Fruit fly (Drosophila melanogaster): ENCODE data around the gene PCNA2.

PCNA2 gene

DNA sequence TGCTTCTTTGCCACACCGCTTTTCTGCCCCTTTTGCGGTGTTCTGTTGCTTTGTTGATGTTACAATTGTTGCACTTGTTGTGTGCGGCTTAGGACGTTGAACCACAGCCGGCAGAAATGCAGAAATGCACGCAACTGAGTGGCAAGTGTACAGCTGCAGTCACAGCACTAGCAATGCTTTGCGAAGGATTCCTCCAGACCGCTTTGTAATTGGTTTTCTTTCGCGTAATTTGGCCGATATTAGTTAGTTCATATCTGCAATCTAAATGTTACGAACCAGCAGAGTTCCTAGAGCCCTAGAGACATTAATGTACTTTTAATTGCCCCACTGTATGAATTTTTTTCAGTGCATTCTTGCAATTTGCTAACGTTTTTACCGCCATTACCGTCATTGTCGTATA lies 9.4 kb downstream of the PCNA2 start (continued):
- TF ChIP-seq esn (GFP tag; optimal IDR thresholded peaks at IDR 0.05) = peak; percentile 30
- peak; percentile 42; the same call in 1 of the 2 replicates for TF ChIP-seq CG15336 (GFP tag; IDR thresholded peaks at IDR 0.05)
- peak; percentile 27 for TF ChIP-seq dac (GFP tag; optimal IDR thresholded peaks at IDR 0.05)
- TF ChIP-seq Sox102F (GFP tag; optimal IDR thresholded peaks at IDR 0.05) = peak; percentile 24
- no peak for TF ChIP-seq Lpt (GFP tag; optimal IDR thresholded peaks at IDR 0.05)
- TF ChIP-seq CG7368 (GFP tag; optimal IDR thresholded peaks at IDR 0.05) = peak; percentile 26
- TF ChIP-seq CG8119 (GFP tag; IDR thresholded peaks at IDR 0.05) = 0 out of 3 replicates have a peak, but pooled peaks have one; percentile 55
- no peak for TF ChIP-seq fkh (GFP tag; optimal IDR thresholded peaks at IDR 0.05)
- TF ChIP-seq CG10631 (GFP tag; optimal IDR thresholded peaks at IDR 0.05) = peak; percentile 59
- peak; percentile 68 for TF ChIP-seq Ets96B (tag; optimal IDR thresholded peaks at IDR 0.05)
- TF ChIP-seq Blimp-1 (GFP tag; optimal IDR thresholded peaks at IDR 0.05) = no peak
- TF ChIP-seq fd85E (GFP tag; optimal IDR thresholded peaks at IDR 0.05) = no peak
- TF ChIP-seq Sox15 (GFP tag; optimal IDR thresholded peaks at IDR 0.05) = no peak
- TF ChIP-seq CG10669 (GFP tag; optimal IDR thresholded peaks at IDR 0.05) = peak; percentile 70
- peak; percentile 55 for TF ChIP-seq CG3032 (tag; optimal IDR thresholded peaks at IDR 0.05)
- TF ChIP-seq cyc (GFP tag; optimal IDR thresholded peaks at IDR 0.05) = peak; percentile 31
- peak; percentile 48 for TF ChIP-seq CG4318 (GFP tag; optimal IDR thresholded peaks at IDR 0.05)
- TF ChIP-seq Eip78C (GFP tag) = peak; percentile 89
- TF ChIP-seq CG16779 (tag; optimal IDR thresholded peaks at IDR 0.05) = peak; percentile 3
- peak; percentile 8 for TF ChIP-seq lz (GFP tag; optimal IDR thresholded peaks at IDR 0.05)
- peak; percentile 60 for TF ChIP-seq net (GFP tag; optimal IDR thresholded peaks at IDR 0.05)
- TF ChIP-seq achi (GFP tag; optimal IDR thresholded peaks at IDR 0.05) = peak; percentile 31
- TF ChIP-seq acj6 (GFP tag; optimal IDR thresholded peaks at IDR 0.05) = peak; percentile 49
- no peak for TF ChIP-seq CG8632 (GFP tag; optimal IDR thresholded peaks at IDR 0.05)
- TF ChIP-seq dsx (GFP tag; optimal IDR thresholded peaks at IDR 0.05; ENCODE audit: poor library complexity, severe bottlenecking) = peak; percentile 73
- no peak for TF ChIP-seq CG11294 (GFP tag; IDR thresholded peaks at IDR 0.05)
- TF ChIP-seq Sox14 (GFP tag; optimal IDR thresholded peaks at IDR 0.05) = peak; percentile 39
- no peak for TF ChIP-seq CG1621 (tag; optimal IDR thresholded peaks at IDR 0.05)
- TF ChIP-seq CG11762 (GFP tag; optimal IDR thresholded peaks at IDR 0.05; ENCODE audit: insufficient read depth) = peak; percentile 54
- TF ChIP-seq salr (GFP tag; optimal IDR thresholded peaks at IDR 0.05) = peak; percentile 30 to 33
- TF ChIP-seq spab (GFP tag; optimal IDR thresholded peaks at IDR 0.05) = peak; percentile 25

DNA sequence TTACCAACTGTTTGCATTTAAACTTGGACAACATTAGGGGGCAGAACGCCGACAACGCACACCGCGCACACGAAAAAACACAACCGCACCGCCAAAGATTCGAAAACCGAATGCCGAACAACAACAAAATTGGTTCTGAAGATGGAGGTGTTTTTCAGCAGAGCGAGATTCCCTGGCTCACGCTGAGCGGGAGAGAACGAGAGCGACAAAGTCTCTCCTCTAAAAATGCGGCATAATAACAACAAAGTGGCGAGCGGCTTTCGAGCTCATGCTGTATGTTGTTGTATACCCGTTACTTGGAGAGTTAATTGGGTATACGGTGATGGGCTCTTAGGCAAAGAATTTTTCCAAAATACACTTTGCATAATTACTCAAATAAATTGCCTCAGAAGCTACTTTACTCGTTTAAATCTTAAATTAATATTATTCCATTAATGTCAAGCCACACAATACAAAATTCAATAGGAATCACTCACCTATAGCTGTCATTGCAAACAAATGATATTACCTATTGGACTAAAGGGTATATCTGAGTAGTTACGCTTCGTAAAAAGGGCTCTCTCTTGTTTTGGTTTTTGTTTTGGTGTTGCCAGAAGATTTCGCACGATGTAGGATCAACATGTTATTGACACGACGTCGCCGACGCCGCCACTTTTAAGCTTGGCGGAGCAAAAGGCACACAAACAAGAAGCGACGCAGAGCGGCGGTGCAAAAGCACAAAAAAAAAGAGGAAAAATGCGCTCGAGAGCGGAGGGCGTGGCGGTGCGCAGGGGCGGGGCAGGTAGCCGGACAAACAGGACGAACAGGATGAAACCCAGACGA lies 11.1 kb downstream of the PCNA2 start:
- TF ChIP-seq Eip75B (GFP tag; optimal IDR thresholded peaks at IDR 0.05) (peak; percentile 95), Met (GFP tag; optimal IDR thresholded peaks at IDR 0.05) (peak; percentile 97), OdsH (GFP tag; optimal IDR thresholded peaks at IDR 0.05) (peak; percentile 96), eg (GFP tag; IDR thresholded peaks at IDR 0.05) (peak; percentile 73), fd85E (GFP tag; optimal IDR thresholded peaks at IDR 0.05) (peak; percentile 40), Eip93F (GFP tag; optimal IDR thresholded peaks at IDR 0.05) (peak; percentile 90), CG8319 (GFP tag; optimal IDR thresholded peaks at IDR 0.05) (peak; percentile 76), vri (GFP tag; optimal IDR thresholded peaks at IDR 0.05) (peak; percentile 89), Sox14 (GFP tag; optimal IDR thresholded peaks at IDR 0.05) (peak; percentile 96), CG32006 (GFP tag; optimal IDR thresholded peaks at IDR 0.05) (peak; percentile 97), Hr39 (GFP tag; optimal IDR thresholded peaks at IDR 0.05) (peak; percentile 94), Smox (GFP tag; optimal IDR thresholded peaks at IDR 0.05) (peak; percentile 93), Hr38 (GFP tag; optimal IDR thresholded peaks at IDR 0.05) (no peak), CG10669 (GFP tag; optimal IDR thresholded peaks at IDR 0.05) (peak; percentile 93), CG3032 (tag; optimal IDR thresholded peaks at IDR 0.05) (peak; percentile 95), net (GFP tag; optimal IDR thresholded peaks at IDR 0.05) (peak; percentile 86), Sox102F (GFP tag; optimal IDR thresholded peaks at IDR 0.05) (peak; percentile 94), CG1621 (tag; optimal IDR thresholded peaks at IDR 0.05) (peak; percentile 85), CG16779 (tag; optimal IDR thresholded peaks at IDR 0.05) (peak; percentile 86), topi (GFP tag; optimal IDR thresholded peaks at IDR 0.05) (peak; percentile 96), CG15336 (GFP tag; IDR thresholded peaks at IDR 0.05) (peak; percentile 88), Sox15 (GFP tag; optimal IDR thresholded peaks at IDR 0.05) (peak; percentile 84), CG7368 (GFP tag; optimal IDR thresholded peaks at IDR 0.05) (peak; percentile 82), fd59A (GFP tag; optimal IDR thresholded peaks at IDR 0.05) (peak; percentile 93), pdm3 (GFP tag; optimal IDR thresholded peaks at IDR 0.05) (peak; percentile 96), CG11294 (GFP tag; IDR thresholded peaks at IDR 0.05) (peak; percentile 52; the same call in 1 of the 2 replicates), CG8632 (GFP tag; optimal IDR thresholded peaks at IDR 0.05) (peak; percentile 93), CG6854 (GFP tag; optimal IDR thresholded peaks at IDR 0.05) (peak; percentile 79), Gug (GFP tag; IDR thresholded peaks at IDR 0.05) (peak; percentile 79), CG11762 (GFP tag; optimal IDR thresholded peaks at IDR 0.05; ENCODE audit: insufficient read depth) (peak; percentile 87)

All from whole organism, prepupa.